Fruit fly (Drosophila melanogaster) whole organism, wandering third instar larva: ENCODE data around the gene dgt2.

ENCODE experiments used
- Abd-B ChIP-seq: fragments of >200 bp; optimal IDR thresholded peaks from 2 replicates; lab custom pipeline; 2017; ENCODE audit warnings: missing biosample characterization, missing genetic modification characterization
- CG32264 ChIP-seq: fragments of 200-800 bp; sonication (Bioruptor generic); optimal IDR thresholded peaks from 2 replicates; lab custom pipeline; 2016; ENCODE audit warnings: missing biosample characterization, missing genetic modification characterization
- CG9705 ChIP-seq: fragments of 200-800 bp; sonication (Bioruptor generic); optimal IDR thresholded peaks from 2 replicates; lab custom pipeline; 2018; ENCODE audit warnings: missing biosample characterization, mild to moderate bottlenecking, missing genetic modification characterization
- CrebA ChIP-seq: fragments of 200-800 bp; sonication (Bioruptor generic); optimal IDR thresholded peaks from 2 replicates; lab custom pipeline; 2016; ENCODE audit warnings: missing biosample characterization, mild to moderate bottlenecking, missing genetic modification characterization, borderline replicate concordance
- Dfd ChIP-seq: fragments of >200 bp; optimal IDR thresholded peaks from 2 replicates; lab custom pipeline; 2017; ENCODE audit warnings: missing biosample characterization, missing genetic modification characterization
- Dif ChIP-seq: fragments of 200-275, 200-300 bp; sonication (Bioruptor generic); optimal IDR thresholded peaks from 2 replicates; lab custom pipeline; 2018; ENCODE audit warnings: missing biosample characterization, missing genetic modification characterization; ENCODE audit not compliant: partially characterized antibody
- GATAd ChIP-seq: sonication (Bioruptor generic); optimal IDR thresholded peaks from 2 replicates; lab custom pipeline; 2016; ENCODE audit warnings: missing biosample characterization, missing genetic modification characterization
- HLH106 ChIP-seq: fragments of 200-800 bp; optimal IDR thresholded peaks from 3 replicates; lab custom pipeline; 2019; ENCODE audit warnings: missing biosample characterization, mild to moderate bottlenecking, missing genetic modification characterization, moderate library complexity
- Hnf4 ChIP-seq: fragments of 200-800 bp; sonication (Bioruptor generic); optimal IDR thresholded peaks from 2 replicates; lab custom pipeline; 2016; ENCODE audit warnings: missing biosample characterization, mild to moderate bottlenecking, missing genetic modification characterization
- Hr78 ChIP-seq: fragments of >200 bp; optimal IDR thresholded peaks from 2 replicates; lab custom pipeline; 2017; ENCODE audit warnings: missing biosample characterization, missing genetic modification characterization
- Hr83 ChIP-seq: fragments of 200-300 bp; sonication (Bioruptor generic); optimal IDR thresholded peaks from 2 replicates; lab custom pipeline; 2016; ENCODE audit warnings: missing biosample characterization, mild to moderate bottlenecking, missing genetic modification characterization, moderate library complexity; ENCODE audit not compliant: poor library complexity, severe bottlenecking
- Jra ChIP-seq: sonication (Bioruptor generic); optimal IDR thresholded peaks from 2 replicates; lab custom pipeline; 2016; ENCODE audit warnings: missing biosample characterization, missing genetic modification characterization
- Mio ChIP-seq: sonication (Bioruptor generic); optimal IDR thresholded peaks from 2 replicates; lab custom pipeline; 2016; ENCODE audit warnings: missing biosample characterization, missing genetic modification characterization
- Myc ChIP-seq: fragments of >200 bp; optimal IDR thresholded peaks from 2 replicates; lab custom pipeline; 2017
- N ChIP-seq: fragments of >200 bp; optimal IDR thresholded peaks from 2 replicates; lab custom pipeline; 2018; ENCODE audit warnings: missing biosample characterization, missing external identifiers, missing genetic modification characterization
- OdsH ChIP-seq: fragments of 200-800 bp; sonication (Bioruptor generic); optimal IDR thresholded peaks from 2 replicates; lab custom pipeline; 2016; ENCODE audit warnings: missing biosample characterization, mild to moderate bottlenecking, missing genetic modification characterization
- Rel ChIP-seq, 2 experiments: fragments of 200-800 bp; sonication (Bioruptor generic) in 1 of 2; optimal IDR thresholded peaks; 2 replicates in 1 of 2; 3 replicates in 1 of 2; lab custom pipeline; 2016 to 2019; ENCODE audit warnings: mild to moderate bottlenecking in 2 of 2, missing biosample characterization in 2 of 2, missing genetic modification characterization in 2 of 2, moderate library complexity in 1 of 2
- Sp1 ChIP-seq: fragments of 200-800 bp; sonication (Bioruptor generic); optimal IDR thresholded peaks from 3 replicates; lab custom pipeline; 2019; ENCODE audit warnings: missing biosample characterization, mild to moderate bottlenecking, missing genetic modification characterization, moderate library complexity
- Vsx2 ChIP-seq: fragments of 200-300, 225-300 bp; sonication (Bioruptor generic); optimal IDR thresholded peaks from 2 replicates; lab custom pipeline; 2018; ENCODE audit warnings: missing biosample characterization, missing genetic modification characterization; ENCODE audit not compliant: partially characterized antibody
- br ChIP-seq: fragments of 200-800 bp; sonication (Bioruptor generic); optimal IDR thresholded peaks from 2 replicates; lab custom pipeline; 2016; ENCODE audit warnings: missing biosample characterization, missing genetic modification characterization
- brk ChIP-seq: fragments of 200-800 bp; sonication (Bioruptor generic); optimal IDR thresholded peaks from 2 replicates; lab custom pipeline; 2016; ENCODE audit warnings: missing biosample characterization, mild to moderate bottlenecking, missing genetic modification characterization
- dl ChIP-seq, 2 experiments: fragments of 175-275, 200-275 bp in 1 of 2; fragments of 200-275 bp in 1 of 2; sonication (Bioruptor generic); optimal IDR thresholded peaks; lab custom pipeline; 2018; ENCODE audit warnings: mild to moderate bottlenecking in 2 of 2, missing biosample characterization in 2 of 2, missing genetic modification characterization in 2 of 2, moderate library complexity in 2 of 2; ENCODE audit not compliant: partially characterized antibody in 2 of 2, insufficient read depth in 1 of 2
- dmrt93B ChIP-seq: fragments of 200-800 bp; sonication (Bioruptor generic); optimal IDR thresholded peaks from 2 replicates; lab custom pipeline; 2018; ENCODE audit warnings: missing biosample characterization, mild to moderate bottlenecking, missing genetic modification characterization
- dsf ChIP-seq: sonication (Bioruptor generic); optimal IDR thresholded peaks from 2 replicates; lab custom pipeline; 2016; ENCODE audit warnings: missing biosample characterization, missing genetic modification characterization, borderline replicate concordance
- ey ChIP-seq: fragments of 200-800 bp; sonication (Bioruptor generic); optimal IDR thresholded peaks from 2 replicates; lab custom pipeline; 2016; ENCODE audit warnings: missing biosample characterization, missing genetic modification characterization
- foxo ChIP-seq, 2 experiments: fragments of 200-800 bp; sonication (Bioruptor generic); optimal IDR thresholded peaks; 2 replicates in 1 of 2; 3 replicates in 1 of 2; lab custom pipeline; 2016 to 2017; ENCODE audit warnings: missing biosample characterization in 2 of 2, missing genetic modification characterization in 2 of 2
- fru ChIP-seq: fragments of 200-800 bp; sonication (Bioruptor generic); optimal IDR thresholded peaks from 3 replicates; lab custom pipeline; 2016; ENCODE audit warnings: missing biosample characterization, mild to moderate bottlenecking, missing genetic modification characterization
- h ChIP-seq: fragments of 200-800 bp; sonication (Bioruptor generic); optimal IDR thresholded peaks from 3 replicates; lab custom pipeline; 2016; ENCODE audit warnings: missing biosample characterization, mild to moderate bottlenecking, missing genetic modification characterization
- jim ChIP-seq: fragments of 175-275, 200-325 bp; sonication (Bioruptor generic); optimal IDR thresholded peaks from 2 replicates; lab custom pipeline; 2016; ENCODE audit warnings: missing biosample characterization, mild to moderate bottlenecking, missing genetic modification characterization
- lola ChIP-seq: fragments of >200 bp; optimal IDR thresholded peaks from 2 replicates; lab custom pipeline; 2017; ENCODE audit warnings: missing biosample characterization, missing genetic modification characterization
- pan ChIP-seq: fragments of >200 bp; optimal IDR thresholded peaks from 2 replicates; lab custom pipeline; 2017
- psq ChIP-seq: fragments of 200-800 bp; sonication (Bioruptor generic); optimal IDR thresholded peaks from 3 replicates; lab custom pipeline; 2017; ENCODE audit warnings: missing biosample characterization, mild to moderate bottlenecking, missing genetic modification characterization, moderate library complexity
- rgr ChIP-seq: fragments of 200-800 bp; sonication (Bioruptor generic); optimal IDR thresholded peaks from 3 replicates; lab custom pipeline; 2016; ENCODE audit warnings: missing biosample characterization, mild to moderate bottlenecking, missing genetic modification characterization
- sage ChIP-seq: fragments of 200-800 bp; sonication (Bioruptor generic); optimal IDR thresholded peaks from 2 replicates; lab custom pipeline; 2016; ENCODE audit warnings: missing biosample characterization, mild to moderate bottlenecking, missing genetic modification characterization
- sv ChIP-seq: fragments of 200-800 bp; sonication (Bioruptor generic); optimal IDR thresholded peaks from 3 replicates; lab custom pipeline; 2016; ENCODE audit warnings: missing biosample characterization, missing genetic modification characterization
- tai ChIP-seq: sonication (Bioruptor generic); optimal IDR thresholded peaks from 2 replicates; lab custom pipeline; 2016; ENCODE audit warnings: missing biosample characterization, missing genetic modification characterization
- usp ChIP-seq: fragments of >200 bp; optimal IDR thresholded peaks from 2 replicates; lab custom pipeline; 2017; ENCODE audit warnings: missing biosample characterization, missing genetic modification characterization
- woc ChIP-seq: sonication (Bioruptor generic); optimal IDR thresholded peaks from 2 replicates; lab custom pipeline; 2016; ENCODE audit warnings: missing biosample characterization, mild to moderate bottlenecking, missing genetic modification characterization

Gene dgt2

dm6 chr2L:12013741-12014393, 24.1 kb downstream of the dgt2 start:
- TF ChIP-seq Sp1 (GFP tag; lab: Kevin White, UChicago) (peak; percentile 6), Hr78 (GFP tag; lab: Kevin White, UChicago) (no peak), CG32264 (no peak), lola (no peak), N (GFP tag; lab: Kevin White, UChicago) (no peak), brk (GFP tag; lab: Kevin White, UChicago) (no peak), br (GFP tag; lab: Kevin White, UChicago) (no peak), sv (GFP tag; lab: Kevin White, UChicago) (no peak), foxo (GFP tag; optimal IDR thresholded peaks at IDR 0.05; lab: Kevin White, UChicago) (peak in 1 of 2 experiments; percentile 9), sage (no peak), psq (GFP tag; lab: Kevin White, UChicago) (peak; percentile 83), Dfd (GFP tag; lab: Kevin White, UChicago) (no peak), usp (GFP tag; lab: Kevin White, UChicago) (no peak), GATAd (no peak), Mio (no peak), jim (GFP tag; lab: Kevin White, UChicago) (no peak), CG9705 (GFP tag; lab: Kevin White, UChicago) (no peak), Rel (GFP tag; optimal IDR thresholded peaks at IDR 0.05; lab: Kevin White, UChicago) (no peak), Rel (tag; optimal IDR thresholded peaks at IDR 0.05; lab: Kevin White, UChicago) (peak; percentile 90), Jra (GFP tag; lab: Kevin White, UChicago) (no peak), Dif (GFP tag; lab: Kevin White, UChicago) (no peak), Hnf4 (GFP tag; lab: Kevin White, UChicago) (peak; percentile 78), CrebA (GFP tag; lab: Kevin White, UChicago) (no peak), h (GFP tag; lab: Kevin White, UChicago) (peak; percentile 24), pan (lab: Kevin White, UChicago) (no peak), dsf (no peak), tai (GFP tag; lab: Kevin White, UChicago) (no peak), Vsx2 (GFP tag; lab: Kevin White, UChicago) (no peak), dl (GFP tag; optimal IDR thresholded peaks at IDR 0.05; lab: Kevin White, UChicago; ENCODE audit: insufficient read depth in 1 of 2, partially characterized antibody in 2 of 2) (peak; percentile 27 to 31), HLH106 (tag; lab: Kevin White, UChicago) (peak; percentile 31), woc (GFP tag; lab: Kevin White, UChicago) (peak; percentile 4), ey (no peak), Abd-B (GFP tag; lab: Kevin White, UChicago) (no peak), fru (GFP tag; lab: Kevin White, UChicago) (peak; percentile 11), OdsH (GFP tag; lab: Kevin White, UChicago) (peak; percentile 1), Myc (lab: Kevin White, UChicago) (no peak), rgr (GFP tag; lab: Kevin White, UChicago) (no peak), Hr83 (GFP tag; lab: Kevin White, UChicago) (no peak), dmrt93B (GFP tag; lab: Kevin White, UChicago) (no peak)
- TF ChIP-seq, all 38 proteins: peak for 11

- TF ChIP-seq usp (GFP tag; lab: Kevin White, UChicago), result no peak
- TF ChIP-seq Rel (GFP tag; optimal IDR thresholded peaks at IDR 0.05; lab: Kevin White, UChicago), result no peak
- TF ChIP-seq Rel (tag; optimal IDR thresholded peaks at IDR 0.05; lab: Kevin White, UChicago), result peak; percentile 26
- TF ChIP-seq, all 38 proteins: peak for 1
Measured at dm6 chr2L:12020735-12021134, 31.0 kb downstream of the dgt2 start, which contains the start of gene Wdr81. TSS of gene Wdr81 (minus strand) at chr2L:12020960.
